Worm (Caenorhabditis elegans): ENCODE results near the gene K02E7.10.
A peak's percentile ranks its signal among the peaks of the same experiment; 100 is the strongest.

Gene K02E7.10

DNA sequence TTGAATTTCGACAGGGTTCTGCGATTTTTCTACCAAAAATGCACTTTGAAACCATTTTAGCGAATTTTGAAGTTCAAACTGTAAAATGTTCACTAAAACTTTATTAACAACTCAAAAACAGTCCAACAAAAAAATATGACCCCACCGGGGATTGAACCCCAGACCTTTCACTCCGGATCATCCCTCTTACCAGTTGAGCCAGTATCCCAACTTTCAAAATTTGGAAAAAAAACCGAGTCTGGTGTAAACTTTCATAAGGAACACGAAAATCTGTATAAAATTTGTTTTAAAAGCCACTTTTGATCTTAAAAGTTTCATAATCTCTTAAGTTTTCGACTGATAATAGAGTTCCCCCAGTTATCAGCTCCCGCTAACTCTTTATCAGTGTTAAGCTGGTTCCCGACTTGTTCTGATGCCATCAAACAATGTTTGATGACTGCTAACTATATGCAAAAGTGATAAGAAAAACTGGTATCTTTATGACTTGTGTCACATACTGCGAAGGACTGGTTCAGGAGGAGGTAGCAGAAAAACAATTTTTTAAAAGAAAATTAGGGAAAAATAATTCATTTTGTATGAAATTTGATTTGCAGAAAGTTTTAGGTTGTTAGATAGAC is 36.8 kb upstream of the K02E7.10 start (continued):
- no peak for TF ChIP-seq T26A5.8 (tag; optimal IDR thresholded peaks at IDR 0.05)
- TF ChIP-seq F10E7.11 (tag; optimal IDR thresholded peaks at IDR 0.05), result no peak
- no peak for TF ChIP-seq aptf-2 (GFP tag; conservative IDR thresholded peaks at IDR 0.05)
- TF ChIP-seq sdz-38 (tag; optimal IDR thresholded peaks at IDR 0.05), result no peak
- no peak for TF ChIP-seq bed-1 (GFP tag; IDR thresholded peaks at IDR 0.05)
- no peak for TF ChIP-seq B0336.3 (GFP tag; IDR thresholded peaks at IDR 0.05)
- TF ChIP-seq efl-1 (GFP tag; optimal IDR thresholded peaks at IDR 0.05), result no peak
- TF ChIP-seq snpc-3.4 (tag; optimal IDR thresholded peaks at IDR 0.05), result no peak
- no peak for TF ChIP-seq snpc-1.1 (tag; optimal IDR thresholded peaks at IDR 0.05; ENCODE audit: insufficient read depth)
- TF ChIP-seq hrde-1 (tag; optimal IDR thresholded peaks at IDR 0.05; ENCODE audit: borderline replicate concordance), result no peak
- TF ChIP-seq F33H1.4 (GFP tag; IDR thresholded peaks at IDR 0.05), result no peak
- TF ChIP-seq F22D6.2 (tag; optimal IDR thresholded peaks at IDR 0.05), result no peak
- no peak for TF ChIP-seq nhr-27 (tag; optimal IDR thresholded peaks at IDR 0.05)
- no peak for TF ChIP-seq snpc-1.3 (tag; optimal IDR thresholded peaks at IDR 0.05; ENCODE audit: insufficient read depth)
- no peak for TF ChIP-seq F23B12.7 (tag; optimal IDR thresholded peaks at IDR 0.05; ENCODE audit: insufficient read depth)
- no peak for TF ChIP-seq zfh-2 (GFP tag; conservative IDR thresholded peaks at IDR 0.05)
- TF ChIP-seq hlh-12 (tag; optimal IDR thresholded peaks at IDR 0.05), result no peak
- TF ChIP-seq sptf-2 (GFP tag; optimal IDR thresholded peaks at IDR 0.05), result no peak
- TF ChIP-seq T07F8.4 (tag; optimal IDR thresholded peaks at IDR 0.05), result no peak
- TF ChIP-seq atf-7 (tag; optimal IDR thresholded peaks at IDR 0.05), result peak; percentile 69
- no peak for TF ChIP-seq die-1 (tag; optimal IDR thresholded peaks at IDR 0.05)
- no peak for TF ChIP-seq C06A6.2 (GFP tag; conservative IDR thresholded peaks at IDR 0.05)
- TF ChIP-seq hmg-20 (GFP tag; IDR thresholded peaks at IDR 0.05), result no peak
- no peak for TF ChIP-seq hmg-1.2 (GFP tag; IDR thresholded peaks at IDR 0.05)
- TF ChIP-seq gei-17 (GFP tag; optimal IDR thresholded peaks at IDR 0.05), result no peak
- TF ChIP-seq dox-1 (GFP tag; IDR thresholded peaks at IDR 0.05), result peak; percentile 54; the same call in 1 of the 2 replicates
- TF ChIP-seq unc-62 (GFP tag; optimal IDR thresholded peaks at IDR 0.05), result peak; percentile 55
- no peak for TF ChIP-seq D2030.7 (GFP tag; IDR thresholded peaks at IDR 0.05)
- no peak for TF ChIP-seq nhr-179 (tag; optimal IDR thresholded peaks at IDR 0.05)
- TF ChIP-seq rpc-1 (optimal IDR thresholded peaks at IDR 0.05), result peak; percentile 13
- TF ChIP-seq rpc-1 (tag; optimal IDR thresholded peaks at IDR 0.05), result peak; percentile 57
- no peak for TF ChIP-seq nhr-120 (GFP tag; IDR thresholded peaks at IDR 0.05)
- TF ChIP-seq B0261.1 (tag; optimal IDR thresholded peaks at IDR 0.05), result no peak
- TF ChIP-seq nfya-1 (tag; optimal IDR thresholded peaks at IDR 0.05; ENCODE audit: borderline replicate concordance, insufficient read depth), result no peak
- TF ChIP-seq cebp-2 (GFP tag; IDR thresholded peaks at IDR 0.05), result no peak
- peak; percentile 68 for TF ChIP-seq pha-4 (tag; optimal IDR thresholded peaks at IDR 0.05)
- no peak for TF ChIP-seq ztf-18 (tag; optimal IDR thresholded peaks at IDR 0.05)
- peak; percentile 96 for TF ChIP-seq nhr-80 (tag; optimal IDR thresholded peaks at IDR 0.05)
- no peak for TF ChIP-seq ceh-91 (GFP tag; IDR thresholded peaks at IDR 0.05)
- no peak for TF ChIP-seq lin-54 (GFP tag; optimal IDR thresholded peaks at IDR 0.05)
- no peak for TF ChIP-seq rcor-1 (GFP tag; IDR thresholded peaks at IDR 0.05)
- no peak for TF ChIP-seq Y67H2A.10 (GFP tag; conservative IDR thresholded peaks at IDR 0.05)
- TF ChIP-seq madf-3 (GFP tag; IDR thresholded peaks at IDR 0.05), result no peak
- TF ChIP-seq F55B11.4 (tag; optimal IDR thresholded peaks at IDR 0.05; ENCODE audit: borderline replicate concordance, insufficient read depth), result no peak
- TF ChIP-seq mxl-1 (tag; optimal IDR thresholded peaks at IDR 0.05), result no peak
- TF ChIP-seq B0035.1 (tag; optimal IDR thresholded peaks at IDR 0.05), result no peak
- TF ChIP-seq Y95B8A.8 (GFP tag; IDR thresholded peaks at IDR 0.05), result no peak
- TF ChIP-seq lin-26 (GFP tag; IDR thresholded peaks at IDR 0.05), result no peak
- TF ChIP-seq F57A8.1 (GFP tag; optimal IDR thresholded peaks at IDR 0.05), result no peak
